In the genomic region with DNA sequence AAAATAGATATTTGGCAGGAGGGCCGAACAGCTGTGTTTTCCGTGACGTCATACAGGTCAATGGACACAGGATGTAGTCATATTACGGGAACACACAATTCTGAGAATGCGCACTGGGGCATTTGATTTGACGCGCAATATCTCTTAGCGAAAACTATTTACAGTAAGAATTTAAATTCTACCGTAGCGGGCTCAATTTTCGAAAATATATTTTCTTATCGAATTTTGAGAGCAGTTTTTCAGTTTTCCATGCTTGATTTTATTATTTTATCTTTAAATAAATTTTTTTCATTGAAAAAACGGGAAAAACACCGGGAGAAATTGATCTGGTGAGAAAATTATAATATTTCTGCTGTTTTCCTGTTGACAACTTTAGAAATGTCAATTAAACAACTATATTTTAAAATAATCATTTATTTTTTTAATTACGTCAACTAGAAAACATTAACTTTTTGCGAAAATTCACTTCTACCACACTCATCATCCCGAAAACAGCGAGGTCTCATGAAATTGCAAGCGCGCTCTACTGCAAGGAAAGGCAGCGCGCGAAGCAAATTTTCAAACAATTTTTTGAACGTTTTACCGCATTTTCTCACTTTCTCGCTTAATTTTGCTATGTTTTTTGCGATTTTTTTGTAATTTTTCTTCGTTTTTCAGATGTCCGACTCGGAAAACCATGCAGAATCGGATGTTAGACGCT, we compare ENCODE assay signal across 4 worm cellular contexts.
TF ChIP-seq lines count a peak whose summit lies in the region.

Y47D3A.1 (minus strand) TSS at position 51 of the 700 bp plus-strand sequence.
pola-1 (plus strand) TSS at position 658 of the 700 bp plus-strand sequence.

TF ChIP-seq in whole organism, L2 larva, 48 proteins besides CTCF, POLR2A, EP300 and RAD21 (continues in another document):
- TF ChIP-seq lsy-2 (tag; optimal IDR thresholded peaks at IDR 0.05; lab: Kevin White, UChicago) (peak; percentile 48 to 88), nhr-6 (tag; optimal IDR thresholded peaks at IDR 0.05; lab: Kevin White, UChicago) (peak; percentile 36), ceh-16 (tag; optimal IDR thresholded peaks at IDR 0.05; lab: Kevin White, UChicago) (no peak), nhr-25 (tag; optimal IDR thresholded peaks at IDR 0.05; lab: Kevin White, UChicago) (peak; percentile 69), lin-11 (tag; optimal IDR thresholded peaks at IDR 0.05; lab: Kevin White, UChicago) (peak; percentile 75), ama-1 (optimal IDR thresholded peaks at IDR 0.05; lab: Kevin White, UChicago) (no peak), unc-55 (GFP tag; optimal IDR thresholded peaks at IDR 0.05; lab: Kevin White, UChicago) (peak; percentile 94), egl-27 (tag; optimal IDR thresholded peaks at IDR 0.05; lab: Kevin White, UChicago) (no peak), C34F6.9 (tag; optimal IDR thresholded peaks at IDR 0.05; lab: Kevin White, UChicago) (peak; percentile 85), elt-3 (tag; optimal IDR thresholded peaks at IDR 0.05; lab: Kevin White, UChicago) (no peak), nhr-10 (tag; optimal IDR thresholded peaks at IDR 0.05; lab: Kevin White, UChicago) (no peak), unc-39 (tag; optimal IDR thresholded peaks at IDR 0.05; lab: Kevin White, UChicago) (no peak), nhr-21 (tag; optimal IDR thresholded peaks at IDR 0.05; lab: Kevin White, UChicago) (peak; percentile 46), mbf-1 (tag; optimal IDR thresholded peaks at IDR 0.05; lab: Kevin White, UChicago) (no peak), lin-13 (GFP tag; optimal IDR thresholded peaks at IDR 0.05; lab: Kevin White, UChicago) (peak; percentile 93), nhr-77 (tag; optimal IDR thresholded peaks at IDR 0.05; lab: Kevin White, UChicago) (no peak), gmeb-1 (tag; optimal IDR thresholded peaks at IDR 0.05; lab: Kevin White, UChicago) (peak; percentile 92), skn-1 (tag; optimal IDR thresholded peaks at IDR 0.05; lab: Kevin White, UChicago) (no peak), sma-9 (GFP tag; optimal IDR thresholded peaks at IDR 0.05; lab: Kevin White, UChicago) (no peak), sma-9 (tag; optimal IDR thresholded peaks at IDR 0.05; lab: Kevin White, UChicago) (no peak), nhr-23 (tag; optimal IDR thresholded peaks at IDR 0.05; lab: Kevin White, UChicago) (no peak)

TF ChIP-seq in whole organism, L4 larva, 104 proteins besides CTCF, POLR2A, EP300 and RAD21 (continues in another document):
- peak; percentile 84 for TF ChIP-seq aha-1 (tag; lab: Kevin White, UChicago)
- TF ChIP-seq hlh-30 (tag; optimal IDR thresholded peaks at IDR 0.05; lab: Kevin White, UChicago; ENCODE audit: insufficient read depth): peak; percentile 49
- peak; percentile 65 for TF ChIP-seq vab-7 (GFP tag; IDR thresholded peaks at IDR 0.05; lab: Robert Waterston, UW)
- TF ChIP-seq mxl-3 (GFP tag; optimal IDR thresholded peaks at IDR 0.05; lab: Kevin White, UChicago): peak; percentile 51
- no peak for TF ChIP-seq unc-39 (tag; optimal IDR thresholded peaks at IDR 0.05; lab: Kevin White, UChicago)
- TF ChIP-seq dve-1 (tag; optimal IDR thresholded peaks at IDR 0.05; lab: Kevin White, UChicago; ENCODE audit: insufficient read depth): peak; percentile 81
- TF ChIP-seq lin-13 (GFP tag; optimal IDR thresholded peaks at IDR 0.05; lab: Kevin White, UChicago): peak; percentile 82
- TF ChIP-seq ceh-44 (GFP tag; IDR thresholded peaks at IDR 0.05; lab: Robert Waterston, UW): 0 out of 2 replicates have a peak, but pooled peaks have one; percentile 66
- no peak for TF ChIP-seq nhr-111 (GFP tag; optimal IDR thresholded peaks at IDR 0.05; lab: Kevin White, UChicago)
- peak; percentile 34 for TF ChIP-seq fkh-10 (GFP tag; optimal IDR thresholded peaks at IDR 0.05; lab: Kevin White, UChicago)
- peak in 1 of 2 experiments; percentile 84 for TF ChIP-seq hif-1 (tag; optimal IDR thresholded peaks at IDR 0.05; lab: Kevin White, UChicago)
- TF ChIP-seq F37D6.2 (tag; optimal IDR thresholded peaks at IDR 0.05; lab: Kevin White, UChicago): peak; percentile 20
- no peak for TF ChIP-seq dmd-8 (GFP tag; IDR thresholded peaks at IDR 0.05; lab: Robert Waterston, UW)
- TF ChIP-seq egl-43 (GFP tag; IDR thresholded peaks at IDR 0.05; lab: Robert Waterston, UW): no peak
- TF ChIP-seq nhr-28 (tag; optimal IDR thresholded peaks at IDR 0.05; lab: Kevin White, UChicago): peak; percentile 68
- no peak for TF ChIP-seq fos-1 (tag; optimal IDR thresholded peaks at IDR 0.05; lab: Kevin White, UChicago)
- TF ChIP-seq pha-4 (GFP tag; IDR thresholded peaks at IDR 0.05; lab: Robert Waterston, UW): peak; percentile 38; the same call in 1 of the 2 replicates
- TF ChIP-seq pha-4 (tag; optimal IDR thresholded peaks at IDR 0.05; lab: Kevin White, UChicago): peak; percentile 57
- TF ChIP-seq madf-9 (GFP tag; conservative IDR thresholded peaks at IDR 0.05; lab: Robert Waterston, UW): 0 out of 2 replicates have a peak, but pooled peaks have one; percentile 23
- no peak for TF ChIP-seq set-16 (GFP tag; IDR thresholded peaks at IDR 0.05; lab: Robert Waterston, UW)
- no peak for TF ChIP-seq F10B5.3 (tag; optimal IDR thresholded peaks at IDR 0.05; lab: Kevin White, UChicago)

TF ChIP-seq in whole organism, late embryonic, 69 proteins besides CTCF, POLR2A, EP300 and RAD21 (continues in another document):
- TF ChIP-seq ceh-18 (tag; optimal IDR thresholded peaks at IDR 0.05; lab: Kevin White, UChicago) (peak; percentile 24), pqm-1 (tag; optimal IDR thresholded peaks at IDR 0.05; lab: Kevin White, UChicago) (no peak), tbx-7 (tag; optimal IDR thresholded peaks at IDR 0.05; lab: Kevin White, UChicago) (peak; percentile 32), pag-3 (tag; optimal IDR thresholded peaks at IDR 0.05; lab: Kevin White, UChicago; ENCODE audit: borderline replicate concordance) (no peak), ceh-34 (tag; optimal IDR thresholded peaks at IDR 0.05; lab: Kevin White, UChicago) (peak; percentile 55), ceh-2 (tag; optimal IDR thresholded peaks at IDR 0.05; lab: Kevin White, UChicago) (peak; percentile 81), hlh-8 (tag; optimal IDR thresholded peaks at IDR 0.05; lab: Kevin White, UChicago) (peak; percentile 67), sox-4 (tag; optimal IDR thresholded peaks at IDR 0.05; lab: Kevin White, UChicago) (no peak), hlh-13 (GFP tag; optimal IDR thresholded peaks at IDR 0.05; lab: Kevin White, UChicago) (peak; percentile 27), ztf-16 (tag; optimal IDR thresholded peaks at IDR 0.05; lab: Kevin White, UChicago) (peak; percentile 59), unc-86 (tag; optimal IDR thresholded peaks at IDR 0.05; lab: Kevin White, UChicago) (peak; percentile 49), sox-2 (GFP tag; IDR thresholded peaks at IDR 0.05; lab: Robert Waterston, UW) (no peak), ahr-1 (tag; optimal IDR thresholded peaks at IDR 0.05; lab: Kevin White, UChicago) (peak; percentile 56), ceh-14 (tag; optimal IDR thresholded peaks at IDR 0.05; lab: Kevin White, UChicago) (peak; percentile 67), hlh-30 (tag; optimal IDR thresholded peaks at IDR 0.05; lab: Kevin White, UChicago; ENCODE audit: insufficient read depth) (peak; percentile 23), nhr-11 (tag; optimal IDR thresholded peaks at IDR 0.05; lab: Kevin White, UChicago) (no peak), hlh-15 (tag; optimal IDR thresholded peaks at IDR 0.05; lab: Kevin White, UChicago) (peak; percentile 6), ceh-31 (tag; optimal IDR thresholded peaks at IDR 0.05; lab: Kevin White, UChicago) (peak; percentile 95), nfya-1 (tag; optimal IDR thresholded peaks at IDR 0.05; lab: Kevin White, UChicago) (peak; percentile 57), pha-2 (tag; optimal IDR thresholded peaks at IDR 0.05; lab: Kevin White, UChicago) (peak; percentile 13), zip-5 (tag; optimal IDR thresholded peaks at IDR 0.05; lab: Kevin White, UChicago) (peak; percentile 85), ttx-3 (tag; optimal IDR thresholded peaks at IDR 0.05; lab: Kevin White, UChicago) (peak; percentile 47), pat-9 (tag; optimal IDR thresholded peaks at IDR 0.05; lab: Kevin White, UChicago) (no peak)

TF ChIP-seq in whole organism, mixed stage, embryonic, 35 proteins besides CTCF, POLR2A, EP300 and RAD21 (continues in another document):
- TF ChIP-seq ceh-39 (tag; optimal IDR thresholded peaks at IDR 0.05; lab: Kevin White, UChicago): peak; percentile 63
- TF ChIP-seq unc-39 (tag; optimal IDR thresholded peaks at IDR 0.05; lab: Kevin White, UChicago): no peak
- peak; percentile 63 for TF ChIP-seq lsy-2 (tag; optimal IDR thresholded peaks at IDR 0.05; lab: Kevin White, UChicago)
- peak; percentile 33 for TF ChIP-seq cnd-1 (tag; optimal IDR thresholded peaks at IDR 0.05; lab: Kevin White, UChicago)
- TF ChIP-seq mab-5 (tag; optimal IDR thresholded peaks at IDR 0.05; lab: Kevin White, UChicago): no peak
- no peak for TF ChIP-seq nhr-2 (tag; optimal IDR thresholded peaks at IDR 0.05; lab: Kevin White, UChicago)
- TF ChIP-seq ces-1 (GFP tag; optimal IDR thresholded peaks at IDR 0.05; lab: Kevin White, UChicago): peak; percentile 60
- TF ChIP-seq blmp-1 (tag; optimal IDR thresholded peaks at IDR 0.05; lab: Kevin White, UChicago): no peak
- peak; percentile 44 for TF ChIP-seq zip-8 (tag; optimal IDR thresholded peaks at IDR 0.05; lab: Kevin White, UChicago)
- TF ChIP-seq nhr-12 (tag; optimal IDR thresholded peaks at IDR 0.05; lab: Kevin White, UChicago): no peak
- no peak for TF ChIP-seq flh-1 (GFP tag; optimal IDR thresholded peaks at IDR 0.05; lab: Kevin White, UChicago)
- TF ChIP-seq pha-4 (tag; optimal IDR thresholded peaks at IDR 0.05; lab: Kevin White, UChicago): peak; percentile 15
- TF ChIP-seq M03D4.4 (tag; optimal IDR thresholded peaks at IDR 0.05; lab: Kevin White, UChicago): peak; percentile 42
- TF ChIP-seq unc-120 (tag; optimal IDR thresholded peaks at IDR 0.05; lab: Kevin White, UChicago; ENCODE audit: poor library complexity, severe bottlenecking): peak; percentile 5
- TF ChIP-seq nhr-28 (tag; optimal IDR thresholded peaks at IDR 0.05; lab: Kevin White, UChicago): no peak
- TF ChIP-seq lin-32 (GFP tag; optimal IDR thresholded peaks at IDR 0.05; lab: Kevin White, UChicago): peak; percentile 43
- TF ChIP-seq mls-2 (tag; optimal IDR thresholded peaks at IDR 0.05; lab: Kevin White, UChicago): no peak
- no peak for TF ChIP-seq elt-3 (tag; optimal IDR thresholded peaks at IDR 0.05; lab: Kevin White, UChicago)
- TF ChIP-seq ham-2 (GFP tag; optimal IDR thresholded peaks at IDR 0.05; lab: Kevin White, UChicago): no peak
- no peak for TF ChIP-seq unc-62 (GFP tag; optimal IDR thresholded peaks at IDR 0.05; lab: Kevin White, UChicago)
- peak; percentile 9 for TF ChIP-seq bed-3 (GFP tag; optimal IDR thresholded peaks at IDR 0.05; lab: Kevin White, UChicago)
- TF ChIP-seq tbx-8 (GFP tag; optimal IDR thresholded peaks at IDR 0.05; lab: Kevin White, UChicago): no peak
- peak; percentile 21 for TF ChIP-seq ceh-43 (GFP tag; optimal IDR thresholded peaks at IDR 0.05; lab: Kevin White, UChicago)
- peak; percentile 84 for TF ChIP-seq lin-13 (tag; optimal IDR thresholded peaks at IDR 0.05; lab: Kevin White, UChicago)
- peak; percentile 56 for TF ChIP-seq ceh-83 (GFP tag; optimal IDR thresholded peaks at IDR 0.05; lab: Kevin White, UChicago)
- no peak for TF ChIP-seq nhr-76 (tag; optimal IDR thresholded peaks at IDR 0.05; lab: Kevin White, UChicago)
